Fruit fly (Drosophila melanogaster) whole organism, embryonic: ENCODE data around the gene yrt.

Source experiments
- Abd-B ChIP-seq: fragments of 200-800 bp; sonication (Bioruptor generic); optimal IDR thresholded peaks from 2 replicates; lab custom pipeline; 2018; ENCODE audit warnings: missing biosample characterization, mild to moderate bottlenecking, missing genetic modification characterization, moderate library complexity
- Awh ChIP-seq: fragments of 200-800 bp; sonication (Bioruptor generic); IDR thresholded peaks from 2 replicates; pipeline ENCODE4, ENCODE4 v1.3.6; 2022; ENCODE audit warnings: missing biosample characterization, missing genetic modification characterization
- Bteb2 ChIP-seq: fragments of 200-800 bp; sonication (Bioruptor generic); optimal IDR thresholded peaks from 2 replicates; lab custom pipeline; 2016; ENCODE audit warnings: missing biosample characterization, missing genetic modification characterization
- CG10366 ChIP-seq: fragments of 200-800 bp; sonication (Bioruptor generic); IDR thresholded peaks from 2 replicates; pipeline ENCODE4 v1.3.6; 2022; ENCODE audit warnings: missing biosample characterization, missing genetic modification characterization
- CG11398 ChIP-seq: fragments of 200-800 bp; sonication (Bioruptor generic); optimal IDR thresholded peaks from 2 replicates; lab custom pipeline; 2016; ENCODE audit warnings: missing biosample characterization, missing genetic modification characterization
- CG12155 ChIP-seq: fragments of 200-800 bp; sonication (Bioruptor generic); optimal IDR thresholded peaks from 3 replicates; lab custom pipeline; 2016; ENCODE audit warnings: missing biosample characterization, missing genetic modification characterization
- CG12299 ChIP-seq: fragments of 200-800 bp; sonication (Bioruptor generic); optimal IDR thresholded peaks from 2 replicates; lab custom pipeline; 2018; ENCODE audit warnings: missing biosample characterization, mild to moderate bottlenecking, missing genetic modification characterization
- CG13287 ChIP-seq: fragments of 200-800 bp; sonication (Bioruptor generic); IDR thresholded peaks from 2 replicates; pipeline ENCODE4 v1.3.6; 2022; ENCODE audit warnings: missing biosample characterization, missing genetic modification characterization; ENCODE audit not compliant: partially characterized antibody
- CG14667 ChIP-seq: fragments of 200-800 bp; sonication (Bioruptor generic); IDR thresholded peaks from 2 replicates; pipeline ENCODE4 v1.3.6; 2022; ENCODE audit warnings: missing biosample characterization, missing genetic modification characterization
- CG14860 ChIP-seq: fragments of 200-800 bp; sonication (Bioruptor generic); IDR thresholded peaks from 3 replicates; pipeline ENCODE4 v1.3.6; 2022; ENCODE audit warnings: missing biosample characterization, missing genetic modification characterization; ENCODE audit not compliant: partially characterized antibody
- CG15073 ChIP-seq: fragments of 200-800 bp; sonication (Bioruptor generic); optimal IDR thresholded peaks from 2 replicates; lab custom pipeline; 2016; ENCODE audit warnings: missing biosample characterization, missing genetic modification characterization
- CG15601 ChIP-seq: fragments of 200-800 bp; sonication (Bioruptor generic); optimal IDR thresholded peaks from 3 replicates; lab custom pipeline; 2019; ENCODE audit warnings: missing biosample characterization, mild to moderate bottlenecking, missing genetic modification characterization, moderate library complexity
- CG16779 ChIP-seq: fragments of 200-800 bp; sonication (Bioruptor generic); IDR thresholded peaks from 2 replicates; pipeline ENCODE4 v1.3.6; 2022; ENCODE audit warnings: missing biosample characterization, missing genetic modification characterization
- CG17328 ChIP-seq: fragments of 200-800 bp; sonication (Bioruptor generic); IDR thresholded peaks from 2 replicates; pipeline ENCODE4 v1.3.6; 2022; ENCODE audit warnings: missing biosample characterization, missing genetic modification characterization
- CG17568 ChIP-seq: fragments of 200-800 bp; sonication (Bioruptor generic); optimal IDR thresholded peaks from 2 replicates; lab custom pipeline; 2018; ENCODE audit warnings: missing biosample characterization, mild to moderate bottlenecking, missing genetic modification characterization, moderate library complexity
- CG2199 ChIP-seq: fragments of 200-800 bp; sonication (Bioruptor generic); IDR thresholded peaks from 3 replicates; pipeline ENCODE4 v1.3.6; 2022; ENCODE audit warnings: missing biosample characterization, missing genetic modification characterization
- CG30403 ChIP-seq: fragments of 200-800 bp; sonication (Bioruptor generic); optimal IDR thresholded peaks from 3 replicates; lab custom pipeline; 2016; ENCODE audit warnings: missing biosample characterization, missing genetic modification characterization
- CG30431 ChIP-seq: fragments of 200-800 bp; sonication (Bioruptor generic); optimal IDR thresholded peaks from 2 replicates; lab custom pipeline; 2017; ENCODE audit warnings: missing biosample characterization, missing genetic modification characterization
- CG6654 ChIP-seq: fragments of 200-800 bp; sonication (Bioruptor generic); optimal IDR thresholded peaks from 2 replicates; lab custom pipeline; 2017; ENCODE audit warnings: missing biosample characterization, mild to moderate bottlenecking, missing genetic modification characterization
- CG8944 ChIP-seq: fragments of 200-800 bp; sonication (Bioruptor generic); optimal IDR thresholded peaks from 3 replicates; lab custom pipeline; 2016; ENCODE audit warnings: missing biosample characterization, missing genetic modification characterization
- CG9215 ChIP-seq: fragments of 200-800 bp; sonication (Bioruptor generic); IDR thresholded peaks from 2 replicates; pipeline ENCODE4 v1.3.6; 2022; ENCODE audit warnings: missing biosample characterization, missing genetic modification characterization
- CG9727 ChIP-seq: fragments of 200-800 bp; sonication (Bioruptor generic); optimal IDR thresholded peaks from 3 replicates; lab custom pipeline; 2017; ENCODE audit warnings: missing biosample characterization, mild to moderate bottlenecking, missing genetic modification characterization
- CHES-1-like ChIP-seq: fragments of 200-800 bp; sonication (Bioruptor generic); optimal IDR thresholded peaks from 2 replicates; lab custom pipeline; 2016; ENCODE audit warnings: missing biosample characterization, missing genetic modification characterization
- D19A ChIP-seq: fragments of 200-800 bp; optimal IDR thresholded peaks from 3 replicates; lab custom pipeline; 2019; ENCODE audit warnings: missing biosample characterization, mild to moderate bottlenecking, missing genetic modification characterization, moderate library complexity
- Eip74EF ChIP-seq, 2 experiments: fragments of 200-800 bp in 1 of 2; fragments of >200 bp in 1 of 2; sonication (Bioruptor generic) in 1 of 2; optimal IDR thresholded peaks; 2 replicates each; lab custom pipeline; 2017 to 2019; ENCODE audit warnings: missing biosample characterization in 2 of 2, missing genetic modification characterization in 2 of 2, mild to moderate bottlenecking in 1 of 2, moderate library complexity in 1 of 2
- HLH54F ChIP-seq: fragments of 200-800 bp; sonication (Bioruptor generic); optimal IDR thresholded peaks from 3 replicates; lab custom pipeline; 2016; ENCODE audit warnings: missing biosample characterization, missing genetic modification characterization
- Hey ChIP-seq: fragments of 200-800 bp; sonication (Bioruptor generic); optimal IDR thresholded peaks from 3 replicates; lab custom pipeline; 2018; ENCODE audit warnings: missing biosample characterization, mild to moderate bottlenecking, missing genetic modification characterization
- NC2α ChIP-seq: fragments of 200-800 bp; sonication (Bioruptor generic); optimal IDR thresholded peaks from 2 replicates; lab custom pipeline; 2016; ENCODE audit warnings: missing biosample characterization, missing genetic modification characterization
- Nf-YB ChIP-seq: fragments of 200-800 bp; sonication (Bioruptor generic); optimal IDR thresholded peaks from 3 replicates; lab custom pipeline; 2019; ENCODE audit warnings: missing biosample characterization, mild to moderate bottlenecking, missing genetic modification characterization, moderate library complexity
- Opbp ChIP-seq: fragments of 200-800 bp; sonication (Bioruptor generic); IDR thresholded peaks from 3 replicates; pipeline ENCODE4 v1.3.6; 2022; ENCODE audit warnings: missing biosample characterization, missing genetic modification characterization; ENCODE audit not compliant: partially characterized antibody
- Spps ChIP-seq: fragments of 200-800 bp; sonication (Bioruptor generic); optimal IDR thresholded peaks from 2 replicates; lab custom pipeline; 2018; ENCODE audit warnings: missing biosample characterization, mild to moderate bottlenecking, missing genetic modification characterization
- Sry-δ ChIP-seq: fragments of 200-800 bp; sonication (Bioruptor generic); optimal IDR thresholded peaks from 2 replicates; lab custom pipeline; 2016; ENCODE audit warnings: missing biosample characterization, missing genetic modification characterization
- Stat92E ChIP-seq, 3 experiments: fragments of >200 bp in 2 of 3; fragments of 200-800 bp in 1 of 3; sonication (Bioruptor generic) in 1 of 3; optimal IDR thresholded peaks; 2 replicates each; lab custom pipeline; 2017 to 2019; ENCODE audit warnings: missing biosample characterization in 3 of 3, missing genetic modification characterization in 3 of 3, mild to moderate bottlenecking in 1 of 3, moderate library complexity in 1 of 3
- TFAM ChIP-seq: fragments of 200-800 bp; sonication (Bioruptor generic); optimal IDR thresholded peaks from 2 replicates; lab custom pipeline; 2017; ENCODE audit warnings: missing biosample characterization, missing genetic modification characterization, inconsistent platforms
- Usf ChIP-seq: fragments of 200-800 bp; sonication (Bioruptor generic); optimal IDR thresholded peaks from 2 replicates; lab custom pipeline; 2017; ENCODE audit warnings: missing genotype, missing biosample characterization, missing genetic modification characterization
- ab ChIP-seq: fragments of 200-800 bp; sonication (Bioruptor generic); optimal IDR thresholded peaks from 2 replicates; lab custom pipeline; 2016; ENCODE audit warnings: missing biosample characterization, missing genetic modification characterization
- ac ChIP-seq: fragments of 200-800 bp; sonication (Bioruptor generic); optimal IDR thresholded peaks from 3 replicates; lab custom pipeline; 2017; ENCODE audit warnings: missing biosample characterization, mild to moderate bottlenecking, missing genetic modification characterization
- ara ChIP-seq: fragments of 200-800 bp; sonication (Bioruptor generic); IDR thresholded peaks from 2 replicates; pipeline ENCODE4 v1.3.6; 2022; ENCODE audit warnings: missing biosample characterization, missing genetic modification characterization
- bab2 ChIP-seq: fragments of 200-800 bp; sonication (Bioruptor generic); optimal IDR thresholded peaks from 2 replicates; lab custom pipeline; 2016; ENCODE audit warnings: missing biosample characterization, missing genetic modification characterization
- chn ChIP-seq: fragments of 200-800 bp; sonication (Bioruptor generic); optimal IDR thresholded peaks from 2 replicates; lab custom pipeline; 2016; ENCODE audit warnings: missing biosample characterization, missing genetic modification characterization
- dimm ChIP-seq: fragments of 200-800 bp; sonication (Bioruptor generic); IDR thresholded peaks from 2 replicates; pipeline ENCODE4 v1.3.6; 2022; ENCODE audit warnings: missing biosample characterization, missing genetic modification characterization
- dmrt99B ChIP-seq: fragments of 200-800 bp; sonication (Bioruptor generic); optimal IDR thresholded peaks from 2 replicates; lab custom pipeline; 2018; ENCODE audit warnings: missing biosample characterization, mild to moderate bottlenecking, missing genetic modification characterization, moderate library complexity
- esg ChIP-seq: fragments of 200-800 bp; sonication (Bioruptor generic); conservative IDR thresholded peaks from 2 replicates; pipeline ENCODE4 v1.3.6; 2022; ENCODE audit warnings: missing biosample characterization, missing genetic modification characterization
- fd102C ChIP-seq: fragments of 200-800 bp; sonication (Bioruptor generic); optimal IDR thresholded peaks from 2 replicates; lab custom pipeline; 2018; ENCODE audit warnings: missing biosample characterization, mild to moderate bottlenecking, missing genetic modification characterization, moderate library complexity
- ftz-f1 ChIP-seq: fragments of 200-800 bp; sonication (Bioruptor generic); optimal IDR thresholded peaks from 2 replicates; lab custom pipeline; 2016; ENCODE audit warnings: missing biosample characterization, missing genetic modification characterization
- h ChIP-seq: fragments of >200 bp; optimal IDR thresholded peaks from 2 replicates; lab custom pipeline; 2017
- lmd ChIP-seq: fragments of 200-800 bp; sonication (Bioruptor generic); IDR thresholded peaks from 2 replicates; pipeline ENCODE4 v1.3.6; 2022; ENCODE audit warnings: missing biosample characterization, missing genetic modification characterization
- mam ChIP-seq: fragments of 200-800 bp; sonication (Bioruptor generic); optimal IDR thresholded peaks from 3 replicates; lab custom pipeline; 2016; ENCODE audit warnings: missing biosample characterization, missing genetic modification characterization
- nerfin-1 ChIP-seq: fragments of 200-800 bp; sonication (Bioruptor generic); optimal IDR thresholded peaks from 3 replicates; lab custom pipeline; 2019; ENCODE audit warnings: missing biosample characterization, mild to moderate bottlenecking, missing genetic modification characterization, moderate library complexity
- run ChIP-seq: fragments of 200-800 bp; sonication (Bioruptor generic); optimal IDR thresholded peaks from 3 replicates; lab custom pipeline; 2018; ENCODE audit warnings: missing biosample characterization, mild to moderate bottlenecking, missing genetic modification characterization
- vfl ChIP-seq: fragments of 200-800 bp; sonication (Bioruptor generic); optimal IDR thresholded peaks from 2 replicates; lab custom pipeline; 2016; ENCODE audit warnings: missing biosample characterization, missing genetic modification characterization
- zen ChIP-seq: fragments of 200-800 bp; sonication (Bioruptor generic); optimal IDR thresholded peaks from 3 replicates; lab custom pipeline; 2018; ENCODE audit warnings: missing biosample characterization, mild to moderate bottlenecking, missing genetic modification characterization, moderate library complexity

yrt gene

dm6 chr3R:13382656-13383142 is 52.1 kb downstream of the yrt start (continued):
- no peak for TF ChIP-seq CG15073 (GFP tag; lab: Kevin White, UChicago)
- TF ChIP-seq Sry-δ = no peak
- TF ChIP-seq Abd-B = no peak
- TF ChIP-seq CG12299 (tag; lab: Kevin White, UChicago) = no peak
- no peak for TF ChIP-seq h (lab: Kevin White, UChicago)
- no peak for TF ChIP-seq HLH54F
- TF ChIP-seq Stat92E (GFP tag; optimal IDR thresholded peaks at IDR 0.05; lab: Kevin White, UChicago) = no peak
- TF ChIP-seq CG14667 (GFP tag; lab: Robert Waterston, UW) = no peak
- TF ChIP-seq dmrt99B (tag; lab: Kevin White, UChicago) = no peak
- TF ChIP-seq ab = no peak
- no peak; the same call in 1 of the 2 replicates for TF ChIP-seq lmd (GFP tag; lab: Robert Waterston, UW)
- TF ChIP-seq CG17328 = no peak
- TF ChIP-seq CG17568 (GFP tag; lab: Kevin White, UChicago) = no peak
- peak; percentile 16 for TF ChIP-seq CG30403 (GFP tag; lab: Kevin White, UChicago)
- no peak for TF ChIP-seq Awh (GFP tag; lab: Robert Waterston, UW)
- no peak for TF ChIP-seq Spps (tag; lab: Kevin White, UChicago)
- no peak for TF ChIP-seq chn (GFP tag; lab: Kevin White, UChicago)
- TF ChIP-seq run (tag; lab: Kevin White, UChicago) = no peak
- peak; percentile 69 for TF ChIP-seq ftz-f1
- TF ChIP-seq CG16779 = no peak
- TF ChIP-seq Opbp (GFP tag; lab: Robert Waterston, UW) = no peak
- no peak for TF ChIP-seq CG30431 (GFP tag; lab: Kevin White, UChicago)
- no peak for TF ChIP-seq CG12155 (GFP tag; lab: Kevin White, UChicago)
- TF ChIP-seq zen (tag; lab: Kevin White, UChicago) = no peak
- no peak for TF ChIP-seq dimm (GFP tag; lab: Robert Waterston, UW)
- no peak for TF ChIP-seq fd102C
- TF ChIP-seq CG15601 (tag; lab: Kevin White, UChicago) = no peak
- TF ChIP-seq Hey (tag; lab: Kevin White, UChicago) = no peak
- TF ChIP-seq CG2199 (GFP tag; lab: Robert Waterston, UW) = no peak
- no peak for TF ChIP-seq Usf
- no peak for TF ChIP-seq CG11398 (GFP tag; lab: Kevin White, UChicago)
- TF ChIP-seq CG9727 (GFP tag; lab: Kevin White, UChicago) = peak; percentile 10
- TF ChIP-seq esg = no peak
- peak; percentile 46 for TF ChIP-seq mam
- TF ChIP-seq CG8944 (GFP tag; lab: Kevin White, UChicago) = no peak
- peak; percentile 7 for TF ChIP-seq Bteb2 (GFP tag; lab: Kevin White, UChicago)
- TF ChIP-seq CG6654 (GFP tag; lab: Kevin White, UChicago) = no peak
- no peak for TF ChIP-seq Eip74EF (GFP tag; optimal IDR thresholded peaks at IDR 0.05; lab: Kevin White, UChicago)
- TF ChIP-seq D19A (tag; lab: Kevin White, UChicago) = no peak
- no peak; the same call in 1 of the 2 replicates for TF ChIP-seq CG10366 (GFP tag; lab: Robert Waterston, UW)
- no peak for TF ChIP-seq CG9215 (GFP tag; lab: Robert Waterston, UW)
- no peak for TF ChIP-seq nerfin-1
- TF ChIP-seq TFAM (GFP tag; lab: Kevin White, UChicago) = no peak
- no peak for TF ChIP-seq NC2α (GFP tag; lab: Kevin White, UChicago)
- TF ChIP-seq bab2 (GFP tag; lab: Kevin White, UChicago) = no peak
- TF ChIP-seq ac (GFP tag; lab: Kevin White, UChicago) = no peak
- TF ChIP-seq CHES-1-like (GFP tag; lab: Kevin White, UChicago) = no peak
- TF ChIP-seq CG13287 = peak; percentile 31
- TF ChIP-seq vfl = no peak
- no peak for TF ChIP-seq CG14860
- no peak for TF ChIP-seq ara (GFP tag; lab: Robert Waterston, UW)
- TF ChIP-seq Nf-YB (GFP tag; lab: Kevin White, UChicago) = no peak
